Worm (Caenorhabditis elegans): ENCODE results near the gene F01D5.2.

Gene F01D5.2

ce11 chrII:13991741-13992140, 7.1 kb downstream of the F01D5.2 start, which contains the start of gene Y39G8B.5:
Gene Y39G8B.5 (minus strand): TSS chrII:13991841.
- TF ChIP-seq cog-1 (tag; optimal IDR thresholded peaks at IDR 0.05) (no peak), med-1 (GFP tag; optimal IDR thresholded peaks at IDR 0.05; ENCODE audit: insufficient read depth) (no peak), klf-2 (GFP tag; conservative IDR thresholded peaks at IDR 0.05) (no peak), tab-1 (GFP tag; IDR thresholded peaks at IDR 0.05) (no peak), ztf-23 (GFP tag; IDR thresholded peaks at IDR 0.05) (no peak), T22C8.4 (GFP tag; IDR thresholded peaks at IDR 0.05) (no peak), ref-1 (GFP tag; conservative IDR thresholded peaks at IDR 0.05) (no peak), ztf-29 (GFP tag; IDR thresholded peaks at IDR 0.05) (no peak), flt-1 (GFP tag; IDR thresholded peaks at IDR 0.05) (no peak)

ce11 chrII:13984551-13984950, 14.3 kb downstream of the F01D5.2 start, which contains the start of gene sre-47:
Gene sre-47 (minus strand): TSS chrII:13984651.
- TF ChIP-seq klf-2 (GFP tag; conservative IDR thresholded peaks at IDR 0.05) = no peak
- no peak for TF ChIP-seq tab-1 (GFP tag; IDR thresholded peaks at IDR 0.05)
- no peak for TF ChIP-seq ref-1 (GFP tag; conservative IDR thresholded peaks at IDR 0.05)
- no peak for TF ChIP-seq ztf-29 (GFP tag; IDR thresholded peaks at IDR 0.05)
- TF ChIP-seq med-1 (GFP tag; optimal IDR thresholded peaks at IDR 0.05; ENCODE audit: insufficient read depth) = no peak
- no peak for TF ChIP-seq ztf-23 (GFP tag; IDR thresholded peaks at IDR 0.05)
- no peak for TF ChIP-seq flt-1 (GFP tag; IDR thresholded peaks at IDR 0.05)
- TF ChIP-seq cog-1 (tag; optimal IDR thresholded peaks at IDR 0.05) = no peak
- no peak for TF ChIP-seq T22C8.4 (GFP tag; IDR thresholded peaks at IDR 0.05)

- TF ChIP-seq ztf-23 (GFP tag; IDR thresholded peaks at IDR 0.05) (no peak), ztf-29 (GFP tag; IDR thresholded peaks at IDR 0.05) (no peak)
Measured at ce11 chrII:13982923-13983322, 15.9 kb downstream of the F01D5.2 start, which contains the start of the genes Y39G8B.13 and Y39G8B.10. Gene Y39G8B.13 (minus strand): TSS chrII:13983047. Gene Y39G8B.10 (minus strand): TSS chrII:13983115.

DNA sequence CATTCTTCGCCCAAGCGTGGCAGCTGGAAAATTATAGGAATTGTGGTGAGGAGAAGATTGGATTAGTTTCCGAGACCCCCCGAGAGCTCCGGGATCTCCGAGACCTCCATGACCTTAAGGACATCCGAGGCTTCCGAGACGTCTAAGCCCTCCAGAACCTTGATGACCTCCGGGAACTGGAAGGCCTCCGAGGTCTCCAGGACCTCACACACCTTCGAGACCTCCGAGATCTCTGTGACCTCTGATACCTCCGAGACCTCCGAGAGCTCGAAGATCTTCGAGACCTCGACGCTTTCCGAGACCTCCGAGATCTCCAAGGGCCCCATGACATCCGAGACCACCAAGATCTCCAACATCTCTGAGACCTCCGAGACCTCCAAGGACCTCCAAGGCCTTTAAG, 16.6 kb downstream of the F01D5.2 start:
- TF ChIP-seq cog-1 (tag; optimal IDR thresholded peaks at IDR 0.05) (no peak), ztf-23 (GFP tag; IDR thresholded peaks at IDR 0.05) (no peak), flt-1 (GFP tag; IDR thresholded peaks at IDR 0.05) (no peak), med-1 (GFP tag; optimal IDR thresholded peaks at IDR 0.05; ENCODE audit: insufficient read depth) (no peak), ref-1 (GFP tag; conservative IDR thresholded peaks at IDR 0.05) (no peak)

DNA sequence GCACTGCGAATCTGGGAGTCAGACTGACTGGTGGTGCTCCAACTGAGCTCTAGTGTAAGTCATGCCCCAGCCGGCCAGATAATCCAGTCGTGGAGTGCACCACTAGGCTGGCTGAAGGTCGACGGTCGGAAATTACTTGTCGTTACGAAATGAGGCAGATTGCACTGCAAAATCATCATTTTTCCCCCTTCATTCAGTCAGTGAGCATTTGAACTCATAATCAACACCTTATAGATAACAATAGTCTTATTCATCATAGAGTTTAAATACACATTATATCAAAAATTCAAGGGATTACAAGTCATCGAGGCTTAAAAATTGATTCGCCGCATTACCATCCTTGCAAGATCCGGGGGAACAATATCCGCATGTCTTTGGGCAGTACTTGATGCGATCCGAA, 17.0 kb downstream of the F01D5.2 start:
- no peak for TF ChIP-seq klf-2 (GFP tag; conservative IDR thresholded peaks at IDR 0.05)
- TF ChIP-seq ref-1 (GFP tag; conservative IDR thresholded peaks at IDR 0.05) = no peak
- no peak for TF ChIP-seq ztf-29 (GFP tag; IDR thresholded peaks at IDR 0.05)
- TF ChIP-seq tab-1 (GFP tag; IDR thresholded peaks at IDR 0.05) = no peak
- TF ChIP-seq ztf-23 (GFP tag; IDR thresholded peaks at IDR 0.05) = no peak
- TF ChIP-seq med-1 (GFP tag; optimal IDR thresholded peaks at IDR 0.05; ENCODE audit: insufficient read depth) = no peak

DNA sequence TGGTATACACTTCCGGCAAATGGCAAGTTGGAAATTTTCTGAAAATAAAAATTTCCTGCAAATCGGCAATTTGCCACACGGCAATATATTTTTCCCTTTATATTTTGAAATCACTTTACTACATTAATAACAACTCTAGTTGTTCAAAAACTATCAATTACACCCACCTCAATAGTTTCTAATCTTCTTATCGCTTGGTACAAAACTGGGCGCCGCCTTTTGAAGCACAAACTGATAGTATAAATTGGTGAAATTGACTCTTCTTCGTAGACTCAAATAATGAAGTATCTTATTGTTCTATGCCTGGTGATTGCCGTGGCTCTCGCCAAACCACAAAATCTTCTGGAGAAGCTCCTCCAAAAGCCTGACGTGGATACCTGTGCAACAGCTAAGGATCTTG, 17.8 kb downstream of the F01D5.2 start, which contains the start of gene Y39G8B.9:
TSS of gene Y39G8B.9 (plus strand) at position 269 of the 400 bp plus-strand sequence.
- no peak for TF ChIP-seq ref-1 (GFP tag; conservative IDR thresholded peaks at IDR 0.05)
- no peak for TF ChIP-seq T22C8.4 (GFP tag; IDR thresholded peaks at IDR 0.05)
- no peak for TF ChIP-seq ztf-23 (GFP tag; IDR thresholded peaks at IDR 0.05)
- no peak for TF ChIP-seq flt-1 (GFP tag; IDR thresholded peaks at IDR 0.05)
- no peak for TF ChIP-seq klf-2 (GFP tag; conservative IDR thresholded peaks at IDR 0.05)
- TF ChIP-seq med-1 (GFP tag; optimal IDR thresholded peaks at IDR 0.05; ENCODE audit: insufficient read depth) = no peak
- no peak for TF ChIP-seq ztf-29 (GFP tag; IDR thresholded peaks at IDR 0.05)

DNA sequence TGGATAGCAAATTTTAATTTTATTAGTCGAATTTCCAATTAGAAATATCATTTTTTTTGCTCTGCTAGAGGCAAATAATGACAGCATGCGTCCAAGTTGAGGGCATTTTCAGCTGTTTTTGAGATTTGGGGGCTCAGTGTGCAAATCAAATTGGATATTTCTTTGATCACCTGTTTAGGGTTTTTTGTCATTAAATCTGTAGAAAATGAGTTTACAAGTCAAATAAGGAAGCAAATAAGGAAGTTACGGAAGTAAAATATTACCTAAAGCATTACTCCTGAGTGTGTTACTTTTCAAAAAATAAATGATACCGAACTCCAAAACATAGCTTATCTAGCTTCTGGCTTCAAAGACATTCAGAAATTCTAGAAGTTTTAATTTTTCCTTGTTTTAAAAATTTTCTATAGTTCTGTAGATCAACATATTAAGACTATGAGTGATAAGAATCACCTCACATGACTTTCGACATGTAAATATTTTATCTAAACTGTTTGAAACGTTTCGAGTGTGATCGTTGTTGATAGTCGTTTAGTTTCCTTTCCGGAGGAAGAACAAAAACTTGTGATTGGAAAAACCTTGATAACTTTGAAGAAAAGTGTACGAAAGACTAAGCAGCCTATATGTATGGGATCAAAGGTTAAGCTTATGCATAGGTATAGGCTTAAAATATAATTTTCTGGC, 18.9 kb downstream of the F01D5.2 start, which contains the start of gene sre-48:
TSS of gene sre-48 (minus strand) at position 51 of the 681 bp plus-strand sequence.
- TF ChIP-seq ztf-29 (GFP tag; IDR thresholded peaks at IDR 0.05) = no peak
- no peak for TF ChIP-seq T22C8.4 (GFP tag; IDR thresholded peaks at IDR 0.05)
- no peak for TF ChIP-seq ztf-23 (GFP tag; IDR thresholded peaks at IDR 0.05)
- no peak for TF ChIP-seq flt-1 (GFP tag; IDR thresholded peaks at IDR 0.05)
- TF ChIP-seq ref-1 (GFP tag; conservative IDR thresholded peaks at IDR 0.05) = no peak
- no peak for TF ChIP-seq tab-1 (GFP tag; IDR thresholded peaks at IDR 0.05)
- TF ChIP-seq cog-1 (tag; optimal IDR thresholded peaks at IDR 0.05) = no peak
- TF ChIP-seq klf-2 (GFP tag; conservative IDR thresholded peaks at IDR 0.05) = no peak
- TF ChIP-seq med-1 (GFP tag; optimal IDR thresholded peaks at IDR 0.05; ENCODE audit: insufficient read depth) = no peak

DNA sequence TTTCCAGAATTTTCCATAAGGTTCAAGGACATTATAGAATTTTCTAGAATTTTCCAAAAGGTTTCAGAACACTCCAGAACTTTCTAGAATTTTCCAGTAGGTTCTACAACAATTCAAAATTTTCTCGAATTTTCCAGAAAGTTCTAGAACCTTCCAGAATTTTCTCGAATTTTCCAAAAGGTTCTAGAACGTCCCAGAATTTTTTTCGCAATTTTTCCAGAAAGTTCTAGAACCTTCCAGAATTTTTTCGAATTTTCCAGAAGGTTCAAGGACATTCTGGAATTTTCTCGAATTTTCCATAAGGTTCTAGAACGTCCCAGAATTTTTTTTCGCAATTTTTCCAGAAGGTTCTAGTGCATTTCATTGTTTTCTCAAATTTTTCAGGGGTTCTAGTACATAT, 21.2 kb downstream of the F01D5.2 start:
- TF ChIP-seq ztf-23 (GFP tag; IDR thresholded peaks at IDR 0.05) (no peak), tab-1 (GFP tag; IDR thresholded peaks at IDR 0.05) (no peak), flt-1 (GFP tag; IDR thresholded peaks at IDR 0.05) (no peak), cog-1 (tag; optimal IDR thresholded peaks at IDR 0.05) (no peak), klf-2 (GFP tag; conservative IDR thresholded peaks at IDR 0.05) (no peak), T22C8.4 (GFP tag; IDR thresholded peaks at IDR 0.05) (no peak), ztf-29 (GFP tag; IDR thresholded peaks at IDR 0.05) (no peak)

- TF ChIP-seq ztf-23 (GFP tag; IDR thresholded peaks at IDR 0.05) = peak; percentile 83
- TF ChIP-seq med-1 (GFP tag; optimal IDR thresholded peaks at IDR 0.05; ENCODE audit: insufficient read depth) = no peak
- TF ChIP-seq flt-1 (GFP tag; IDR thresholded peaks at IDR 0.05) = peak; percentile 76
- peak; percentile 74 for TF ChIP-seq cog-1 (tag; optimal IDR thresholded peaks at IDR 0.05)
- TF ChIP-seq T22C8.4 (GFP tag; IDR thresholded peaks at IDR 0.05) = no peak
- no peak for TF ChIP-seq ref-1 (GFP tag; conservative IDR thresholded peaks at IDR 0.05)
- TF ChIP-seq klf-2 (GFP tag; conservative IDR thresholded peaks at IDR 0.05) = 0 out of 2 replicates have a peak, but pooled peaks have one; percentile 41
- TF ChIP-seq tab-1 (GFP tag; IDR thresholded peaks at IDR 0.05) = peak; percentile 71; the same call in 1 of the 2 replicates
- peak; percentile 52; the same call in 1 of the 2 replicates for TF ChIP-seq ztf-29 (GFP tag; IDR thresholded peaks at IDR 0.05)
Measured at ce11 chrII:13976161-13976560, 22.7 kb downstream of the F01D5.2 start, which contains the start of gene Y39G8B.2. Gene Y39G8B.2 (minus strand): TSS chrII:13976221.

DNA sequence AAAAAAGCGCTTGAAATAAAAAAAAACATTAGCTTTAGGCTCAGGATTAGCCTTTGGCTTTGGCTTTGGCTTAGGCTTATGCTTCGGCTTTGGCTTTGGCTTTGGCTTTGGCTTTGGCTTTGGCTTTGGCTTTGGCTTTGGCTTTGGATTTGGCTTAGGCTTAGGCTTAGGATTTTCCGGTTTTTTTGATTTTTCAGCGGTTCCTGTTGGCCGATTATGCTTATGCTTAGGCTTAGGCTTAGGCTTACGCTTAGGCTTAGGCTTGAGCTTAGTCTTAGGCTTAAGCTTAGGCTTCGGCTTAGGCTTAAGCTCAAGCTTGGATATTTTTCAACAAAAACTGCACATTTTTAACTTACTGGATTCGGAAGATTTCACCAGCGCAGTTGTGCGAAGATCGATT, 24.7 kb downstream of the F01D5.2 start:
- no peak for TF ChIP-seq cog-1 (tag; optimal IDR thresholded peaks at IDR 0.05)
- TF ChIP-seq ztf-29 (GFP tag; IDR thresholded peaks at IDR 0.05) = peak; percentile 74; the same call in 1 of the 2 replicates

All from whole organism, midembryonic.